Worm (Caenorhabditis elegans) whole organism, young adult: Measurements from ENCODE around the gene osm-8.

ENCODE experiments used
- B0261.1 ChIP-seq: sonication (generic microtip); optimal IDR thresholded peaks from 2 replicates; lab custom pipeline; 2016; ENCODE audit warnings: mild to moderate bottlenecking, missing genetic modification characterization, moderate library complexity, missing compliant biosample characterization
- C17E4.6 ChIP-seq: fragments of 200-800 bp; sonication (Bioruptor generic); IDR thresholded peaks from 2 replicates; pipeline ENCODE4 v1.3.6; 2022; ENCODE audit warnings: missing genetic modification reagents, missing genetic modification characterization, missing compliant biosample characterization
- F33H1.4 ChIP-seq: fragments of 200-800 bp; sonication (Bioruptor generic); IDR thresholded peaks from 2 replicates; pipeline ENCODE4 v1.3.6; 2022; ENCODE audit warnings: missing genetic modification reagents, missing genetic modification characterization, missing compliant biosample characterization
- F39B2.1 ChIP-seq: fragments of 200-800 bp; sonication (Bioruptor generic); IDR thresholded peaks from 2 replicates; pipeline ENCODE4 v1.3.6; 2022; ENCODE audit warnings: missing genetic modification reagents, missing genetic modification characterization, missing compliant biosample characterization
- F55B11.4 ChIP-seq: sonication (generic microtip); optimal IDR thresholded peaks from 2 replicates; lab custom pipeline; 2016; ENCODE audit warnings: missing compliant biosample characterization, missing genetic modification characterization, borderline replicate concordance; ENCODE audit not compliant: insufficient read depth
- T07F8.4 ChIP-seq: sonication (generic microtip); optimal IDR thresholded peaks from 2 replicates; lab custom pipeline; 2016; ENCODE audit warnings: mild to moderate bottlenecking, missing genetic modification characterization, moderate library complexity, missing compliant biosample characterization
- Y53G8AR.9 ChIP-seq: fragments of 200-800 bp; sonication (Bioruptor generic); conservative IDR thresholded peaks from 2 replicates; pipeline ENCODE4 v1.3.6; 2022; ENCODE audit warnings: missing genetic modification reagents, missing genetic modification characterization, missing compliant biosample characterization
- Y95B8A.8 ChIP-seq: fragments of 200-800 bp; sonication (Bioruptor generic); IDR thresholded peaks from 2 replicates; pipeline ENCODE4 v1.3.6; 2022; ENCODE audit warnings: missing genetic modification reagents, missing genetic modification characterization, missing compliant biosample characterization
- ZK185.1 ChIP-seq: sonication (generic microtip); optimal IDR thresholded peaks from 2 replicates; lab custom pipeline; 2016; ENCODE audit warnings: mild to moderate bottlenecking, missing genetic modification characterization, missing compliant biosample characterization; ENCODE audit not compliant: poor library complexity, severe bottlenecking
- atf-7 ChIP-seq: sonication (generic microtip); optimal IDR thresholded peaks from 2 replicates; lab custom pipeline; 2017; ENCODE audit warnings: mild to moderate bottlenecking, missing genetic modification characterization, missing compliant biosample characterization
- athp-1 ChIP-seq: sonication (generic microtip); optimal IDR thresholded peaks from 2 replicates; lab custom pipeline; 2017; ENCODE audit warnings: mild to moderate bottlenecking, missing genetic modification characterization, missing compliant biosample characterization
- attf-5 ChIP-seq: fragments of 200-800 bp; sonication (Bioruptor generic); optimal IDR thresholded peaks from 2 replicates; lab custom pipeline; 2018; ENCODE audit warnings: mild to moderate bottlenecking, missing genetic modification characterization, missing compliant biosample characterization
- ceh-27 ChIP-seq: fragments of 200-800 bp; sonication (Bioruptor generic); optimal IDR thresholded peaks from 2 replicates; lab custom pipeline; 2018; ENCODE audit warnings: mild to moderate bottlenecking, missing genetic modification characterization, moderate library complexity, missing compliant biosample characterization
- ceh-79 ChIP-seq: sonication (generic microtip); optimal IDR thresholded peaks from 2 replicates; lab custom pipeline; 2017; ENCODE audit warnings: mild to moderate bottlenecking, missing genetic modification characterization, missing compliant biosample characterization
- ceh-91 ChIP-seq: fragments of 200-800 bp; sonication (Bioruptor generic); IDR thresholded peaks from 2 replicates; pipeline ENCODE4 v1.3.6; 2022; ENCODE audit warnings: missing genetic modification reagents, missing genetic modification characterization, missing compliant biosample characterization
- die-1 ChIP-seq: sonication (generic microtip); optimal IDR thresholded peaks from 2 replicates; lab custom pipeline; 2016; ENCODE audit warnings: missing genotype, mild to moderate bottlenecking, missing genetic modification characterization, missing compliant biosample characterization
- dox-1 ChIP-seq: fragments of 200-800 bp; sonication (Bioruptor generic); IDR thresholded peaks from 2 replicates; pipeline ENCODE4 v1.3.6; 2022; ENCODE audit warnings: missing genetic modification reagents, missing genetic modification characterization, missing compliant biosample characterization
- dpff-1 ChIP-seq: sonication (generic microtip); optimal IDR thresholded peaks from 2 replicates; lab custom pipeline; 2017; ENCODE audit warnings: mild to moderate bottlenecking, missing genetic modification characterization, missing compliant biosample characterization
- dpl-1 ChIP-seq: fragments of 150-350 bp; optimal IDR thresholded peaks from 2 replicates; lab custom pipeline; 2014; ENCODE audit warnings: missing biosample characterization, missing genetic modification reagents, missing genetic modification characterization
- egl-18 ChIP-seq: fragments of 200-800 bp; sonication (Bioruptor generic); IDR thresholded peaks from 2 replicates; pipeline ENCODE4 v1.3.6; 2022; ENCODE audit warnings: missing genetic modification reagents, missing genetic modification characterization, missing compliant biosample characterization
- ets-4 ChIP-seq: fragments of 200-800 bp; sonication (Bioruptor generic); optimal IDR thresholded peaks from 2 replicates; lab custom pipeline; 2018; ENCODE audit warnings: mild to moderate bottlenecking, missing genetic modification characterization, missing compliant biosample characterization
- hlh-12 ChIP-seq: sonication (generic microtip); optimal IDR thresholded peaks from 2 replicates; lab custom pipeline; 2016; ENCODE audit warnings: missing genetic modification characterization, missing compliant biosample characterization
- hmg-1.2 ChIP-seq: fragments of 200-800 bp; sonication (Bioruptor generic); IDR thresholded peaks from 2 replicates; pipeline ENCODE4 v1.3.6; 2022; ENCODE audit warnings: missing genetic modification reagents, missing genetic modification characterization, missing compliant biosample characterization
- hsf-1 ChIP-seq: fragments of 200-800 bp; sonication (Bioruptor generic); IDR thresholded peaks from 2 replicates; pipeline ENCODE4 v1.3.6; 2022; ENCODE audit warnings: missing genetic modification reagents, missing genetic modification characterization, missing compliant biosample characterization
- let-607 ChIP-seq, 2 experiments: fragments of 200-800 bp in 1 of 2; sonication (Bioruptor generic) in 1 of 2; sonication (generic microtip) in 1 of 2; optimal IDR thresholded peaks; 2 replicates each; lab custom pipeline; 2016 to 2018; ENCODE audit warnings: mild to moderate bottlenecking in 2 of 2, missing compliant biosample characterization in 2 of 2, missing genetic modification characterization in 2 of 2, moderate library complexity in 2 of 2, missing genotype in 1 of 2
- lir-1 ChIP-seq: fragments of 200-800 bp; sonication (Bioruptor generic); conservative IDR thresholded peaks from 2 replicates; pipeline ENCODE4 v1.3.6; 2022; ENCODE audit warnings: missing genetic modification reagents, missing genetic modification characterization, missing compliant biosample characterization
- madf-10 ChIP-seq: sonication (generic microtip); optimal IDR thresholded peaks from 2 replicates; lab custom pipeline; 2016; ENCODE audit warnings: mild to moderate bottlenecking, missing genetic modification characterization, missing compliant biosample characterization
- madf-3 ChIP-seq: fragments of 200-800 bp; sonication (Bioruptor generic); IDR thresholded peaks from 2 replicates; pipeline ENCODE4 v1.3.6; 2022; ENCODE audit warnings: missing genetic modification reagents, missing genetic modification characterization, missing compliant biosample characterization
- mcd-1 ChIP-seq: fragments of 200-800 bp; sonication (Bioruptor generic); IDR thresholded peaks from 2 replicates; pipeline ENCODE4 v1.3.6; 2022; ENCODE audit warnings: missing genetic modification reagents, missing genetic modification characterization, missing compliant biosample characterization
- mxl-1 ChIP-seq: sonication (generic microtip); optimal IDR thresholded peaks from 2 replicates; lab custom pipeline; 2016; ENCODE audit warnings: missing genetic modification characterization, missing compliant biosample characterization
- nfya-2 ChIP-seq: fragments of 200-800 bp; sonication (Bioruptor generic); IDR thresholded peaks from 2 replicates; pipeline ENCODE4 v1.3.6; 2022; ENCODE audit warnings: missing genetic modification reagents, missing genetic modification characterization, missing compliant biosample characterization
- nfyb-1 ChIP-seq: fragments of 200-800 bp; sonication (Bioruptor generic); IDR thresholded peaks from 2 replicates; pipeline ENCODE4 v1.3.6; 2022; ENCODE audit warnings: missing genetic modification reagents, missing genetic modification characterization, missing compliant biosample characterization
- nhr-27 ChIP-seq: fragments of 200-800 bp; sonication (Bioruptor generic); optimal IDR thresholded peaks from 2 replicates; lab custom pipeline; 2018; ENCODE audit warnings: mild to moderate bottlenecking, missing genetic modification characterization, moderate library complexity, missing compliant biosample characterization
- nhr-80 ChIP-seq: sonication (generic microtip); optimal IDR thresholded peaks from 2 replicates; lab custom pipeline; 2016; ENCODE audit warnings: missing genetic modification characterization, missing compliant biosample characterization
- rec-8 ChIP-seq, 2 experiments: sonication (generic microtip); optimal IDR thresholded peaks; 2 replicates each; lab custom pipeline; 2016; ENCODE audit warnings: mild to moderate bottlenecking in 2 of 2, missing genetic modification characterization in 2 of 2, missing genetic modification reagents in 2 of 2, missing genotype in 2 of 2, missing biosample characterization in 1 of 2, missing compliant biosample characterization in 1 of 2, moderate library complexity in 1 of 2
- repo-1 ChIP-seq: sonication (generic microtip); optimal IDR thresholded peaks from 2 replicates; lab custom pipeline; 2017; ENCODE audit warnings: mild to moderate bottlenecking, missing genetic modification characterization, missing compliant biosample characterization
- rpc-1 ChIP-seq, 2 experiments: fragments of 150-350 bp in 1 of 2; sonication (generic microtip) in 1 of 2; optimal IDR thresholded peaks; 2 replicates each; lab custom pipeline; 2014 to 2018; ENCODE audit warnings: missing biosample characterization in 1 of 2, missing genetic modification characterization in 1 of 2, missing genetic modification reagents in 1 of 2, missing genotype in 1 of 2
- sea-2 ChIP-seq: fragments of 200-800 bp; sonication (Bioruptor generic); IDR thresholded peaks from 2 replicates; pipeline ENCODE4 v1.3.6; 2022; ENCODE audit warnings: missing genetic modification characterization, missing compliant biosample characterization
- snpc-1.3 ChIP-seq: sonication (generic microtip); optimal IDR thresholded peaks from 2 replicates; lab custom pipeline; 2017; ENCODE audit warnings: missing genetic modification characterization, mild to moderate bottlenecking, missing compliant biosample characterization, antibody characterized with exemption, moderate library complexity, missing genotype, missing genetic modification reagents; ENCODE audit not compliant: insufficient read depth
- snpc-3.4 ChIP-seq: sonication (generic microtip); optimal IDR thresholded peaks from 2 replicates; lab custom pipeline; 2017; ENCODE audit warnings: missing genetic modification characterization, mild to moderate bottlenecking, missing compliant biosample characterization, antibody characterized with exemption, moderate library complexity, missing genotype, missing genetic modification reagents
- snpc-4 ChIP-seq, 5 experiments: fragments of 150-350 bp in 1 of 5; sonication (generic microtip) in 4 of 5; optimal IDR thresholded peaks; 2 replicates each; lab custom pipeline; 2014 to 2018; ENCODE audit warnings: missing genetic modification characterization in 5 of 5, missing biosample characterization in 3 of 5, antibody characterized with exemption in 2 of 5, mild to moderate bottlenecking in 2 of 5, missing compliant biosample characterization in 2 of 5, missing genotype in 2 of 5, moderate library complexity in 2 of 5, missing genetic modification reagents in 1 of 5
- ztf-22 ChIP-seq: fragments of 200-800 bp; sonication (Bioruptor generic); optimal IDR thresholded peaks from 2 replicates; lab custom pipeline; 2018; ENCODE audit warnings: mild to moderate bottlenecking, missing genetic modification characterization, moderate library complexity, missing compliant biosample characterization
- ztf-25 ChIP-seq: fragments of 200-800 bp; sonication (Bioruptor generic); IDR thresholded peaks from 2 replicates; pipeline ENCODE4 v1.3.6; 2022; ENCODE audit warnings: missing genetic modification reagents, missing genetic modification characterization, missing compliant biosample characterization
- ztf-3 ChIP-seq: fragments of 200-800 bp; sonication (Bioruptor generic); optimal IDR thresholded peaks from 2 replicates; lab custom pipeline; 2018; ENCODE audit warnings: mild to moderate bottlenecking, missing genetic modification characterization, missing compliant biosample characterization
- ztf-6 ChIP-seq: fragments of 200-800 bp; sonication (Bioruptor generic); IDR thresholded peaks from 2 replicates; pipeline ENCODE4 v1.3.6; 2022; ENCODE audit warnings: missing genetic modification reagents, missing genetic modification characterization, missing compliant biosample characterization

Gene osm-8

ce11 chrII:7555454-7555853 is 49.8 kb downstream of the osm-8 start, which contains the start of gene ZK1290.14 (continued):
- no peak for TF ChIP-seq F33H1.4 (GFP tag; lab: Robert Waterston, UW)
- TF ChIP-seq ets-4 (GFP tag; lab: Kevin White, UChicago), result no peak
- TF ChIP-seq T07F8.4 (tag; lab: Kevin White, UChicago), result no peak
- no peak for TF ChIP-seq repo-1 (tag; lab: Kevin White, UChicago)

ce11 chrII:7554716-7555247 is 50.4 kb downstream of the osm-8 start:
- TF ChIP-seq nhr-27 (tag; lab: Kevin White, UChicago), result no peak
- TF ChIP-seq rec-8 (tag; optimal IDR thresholded peaks at IDR 0.05; lab: Kevin White, UChicago), result no peak
- no peak for TF ChIP-seq F39B2.1 (GFP tag; lab: Robert Waterston, UW)
- no peak for TF ChIP-seq ztf-6 (GFP tag; lab: Robert Waterston, UW)
- no peak for TF ChIP-seq Y95B8A.8 (GFP tag; lab: Robert Waterston, UW)
- peak in 1 of 2 experiments; percentile 31 for TF ChIP-seq let-607 (tag; optimal IDR thresholded peaks at IDR 0.05; lab: Kevin White, UChicago)
- TF ChIP-seq snpc-4 (GFP tag; optimal IDR thresholded peaks at IDR 0.05; lab: Kevin White, UChicago), result no peak
- no peak for TF ChIP-seq snpc-4 (tag; optimal IDR thresholded peaks at IDR 0.05; lab: Kevin White, UChicago)
- no peak for TF ChIP-seq ztf-25 (GFP tag; lab: Robert Waterston, UW)
- no peak for TF ChIP-seq ceh-79
- peak; percentile 10 for TF ChIP-seq attf-5 (GFP tag; lab: Kevin White, UChicago)
- TF ChIP-seq athp-1, result no peak
- no peak for TF ChIP-seq hsf-1
- TF ChIP-seq sea-2 (GFP tag; lab: Robert Waterston, UW), result no peak
- no peak for TF ChIP-seq lir-1 (GFP tag; lab: Robert Waterston, UW)
- TF ChIP-seq T07F8.4 (tag; lab: Kevin White, UChicago), result no peak
- TF ChIP-seq ztf-22 (GFP tag; lab: Kevin White, UChicago), result no peak
- TF ChIP-seq snpc-1.3 (tag; lab: Kevin White, UChicago), result no peak
- TF ChIP-seq nhr-80 (tag; lab: Kevin White, UChicago), result peak; percentile 97
- no peak for TF ChIP-seq mxl-1 (tag; lab: Kevin White, UChicago)
- no peak for TF ChIP-seq dpl-1
- TF ChIP-seq madf-3 (GFP tag; lab: Robert Waterston, UW), result no peak
- TF ChIP-seq ztf-3, result no peak
- TF ChIP-seq F55B11.4 (tag; lab: Kevin White, UChicago), result no peak
- no peak for TF ChIP-seq ZK185.1
- no peak for TF ChIP-seq C17E4.6 (GFP tag; lab: Robert Waterston, UW)
- TF ChIP-seq nfya-2 (GFP tag; lab: Robert Waterston, UW), result no peak
- 0 out of 2 replicates have a peak, but pooled peaks have one; percentile 44 for TF ChIP-seq Y53G8AR.9 (GFP tag; lab: Robert Waterston, UW)
- TF ChIP-seq madf-10 (tag; lab: Kevin White, UChicago), result peak; percentile 36
- TF ChIP-seq snpc-3.4 (tag; lab: Kevin White, UChicago), result no peak
- no peak for TF ChIP-seq ets-4 (GFP tag; lab: Kevin White, UChicago)
- peak; percentile 49 for TF ChIP-seq atf-7
- TF ChIP-seq dox-1 (GFP tag; lab: Robert Waterston, UW), result peak; percentile 69
- no peak for TF ChIP-seq hmg-1.2 (GFP tag; lab: Robert Waterston, UW)
- no peak for TF ChIP-seq die-1 (tag; lab: Kevin White, UChicago)
- TF ChIP-seq egl-18 (GFP tag; lab: Robert Waterston, UW), result no peak
- TF ChIP-seq nfyb-1, result 0 out of 2 replicates have a peak, but pooled peaks have one; percentile 13
- TF ChIP-seq B0261.1 (tag; lab: Kevin White, UChicago), result no peak
- TF ChIP-seq dpff-1 (tag; lab: Kevin White, UChicago), result no peak
- no peak for TF ChIP-seq hlh-12 (tag; lab: Kevin White, UChicago)
- TF ChIP-seq rpc-1 (optimal IDR thresholded peaks at IDR 0.05; lab: Kevin White, UChicago), result no peak
- TF ChIP-seq rpc-1 (tag; optimal IDR thresholded peaks at IDR 0.05; lab: Kevin White, UChicago), result no peak
- no peak for TF ChIP-seq ceh-27 (GFP tag; lab: Kevin White, UChicago)
- no peak for TF ChIP-seq mcd-1 (GFP tag; lab: Robert Waterston, UW)
- no peak for TF ChIP-seq ceh-91 (GFP tag; lab: Robert Waterston, UW)
